Fruit fly (Drosophila melanogaster) Kc167 (cell line): Measurements from ENCODE around the gene PVRAP.

Experiments
- Myc ChIP-seq: fragments of >200 bp; optimal IDR thresholded peaks from 2 replicates; lab custom pipeline; 2017; ENCODE audit warnings: missing external identifiers
- Sin3A ChIP-seq: fragments of >200 bp; optimal IDR thresholded peaks from 2 replicates; lab custom pipeline; 2018; ENCODE audit warnings: missing external identifiers
- h ChIP-seq: fragments of >200 bp; optimal IDR thresholded peaks from 3 replicates; lab custom pipeline; 2018; ENCODE audit warnings: missing external identifiers
- insv ChIP-seq: fragments of >200 bp; optimal IDR thresholded peaks from 3 replicates; lab custom pipeline; 2018; ENCODE audit warnings: missing external identifiers
- psq ChIP-seq: fragments of >200 bp; optimal IDR thresholded peaks from 2 replicates; lab custom pipeline; 2017; ENCODE audit warnings: missing external identifiers
- ttk ChIP-seq: sonication (Bioruptor generic); optimal IDR thresholded peaks from 2 replicates; lab custom pipeline; 2017; ENCODE audit warnings: missing external identifiers

DNA sequence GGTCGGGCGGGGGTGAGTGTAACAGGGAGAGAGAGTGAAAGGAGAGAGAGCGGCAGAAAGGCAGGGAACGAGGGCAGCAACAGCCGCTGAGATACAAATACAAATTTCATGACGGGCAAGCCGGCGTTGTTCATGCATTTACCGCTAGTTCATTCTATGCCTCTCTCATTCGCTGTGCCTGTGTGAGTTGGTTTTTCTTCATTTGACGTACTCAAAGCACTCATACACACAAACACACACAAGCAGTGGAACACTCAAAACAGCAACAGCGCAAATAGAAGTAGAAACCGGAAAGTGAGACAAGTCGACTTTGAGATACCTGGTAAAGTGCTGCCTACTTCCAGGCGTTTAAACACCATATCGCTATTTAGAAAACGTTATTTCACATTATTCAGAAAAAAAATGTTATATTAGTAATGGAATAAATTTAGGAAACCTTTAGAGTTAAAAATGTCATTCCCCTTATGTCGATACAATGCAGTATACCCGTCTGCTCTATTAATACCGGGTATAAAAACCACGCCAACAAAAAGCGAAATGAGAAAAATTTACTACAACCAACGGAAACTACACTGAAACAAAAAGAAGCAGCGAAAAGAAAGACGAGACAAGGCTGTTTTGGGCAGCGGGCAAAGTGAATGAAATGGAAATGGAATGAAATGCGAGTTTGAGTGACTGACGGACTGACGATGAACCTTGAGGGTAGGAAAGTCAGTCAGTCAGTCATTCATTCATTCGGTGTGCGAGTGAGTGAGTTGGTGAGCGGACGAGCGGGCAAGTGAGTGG, 20.7 kb upstream of the PVRAP start:
- TF ChIP-seq Myc (lab: Kevin White, UChicago) (no peak), ttk (no peak), psq (lab: Kevin White, UChicago) (no peak), h (lab: Kevin White, UChicago) (no peak), insv (no peak), Sin3A (lab: Kevin White, UChicago) (no peak)
